Worm (Caenorhabditis elegans) whole organism, L3 larva: ENCODE measurements around the gene K01A6.4.

Source experiments
- R02D3.7 ChIP-seq: fragments of 150-350 bp; optimal IDR thresholded peaks from 2 replicates; lab custom pipeline; 2014; ENCODE audit warnings: missing biosample characterization, missing genetic modification characterization
- aly-2 ChIP-seq: fragments of 150-350 bp; optimal IDR thresholded peaks from 2 replicates; lab custom pipeline; 2014; ENCODE audit warnings: missing biosample characterization, missing genetic modification characterization
- ceh-16 ChIP-seq: sonication (generic microtip); optimal IDR thresholded peaks from 2 replicates; lab custom pipeline; 2017; ENCODE audit warnings: missing biosample characterization, missing genetic modification characterization
- ceh-28 ChIP-seq: fragments of 150-350 bp; optimal IDR thresholded peaks from 2 replicates; lab custom pipeline; 2014; ENCODE audit warnings: missing biosample characterization, missing genetic modification reagents, missing genetic modification characterization
- ceh-9 ChIP-seq: sonication (generic microtip); optimal IDR thresholded peaks from 2 replicates; lab custom pipeline; 2018; ENCODE audit warnings: missing biosample characterization, missing genetic modification characterization
- daf-12 ChIP-seq: fragments of 150-350 bp; optimal IDR thresholded peaks from 2 replicates; lab custom pipeline; 2014; ENCODE audit warnings: missing biosample characterization, missing genetic modification reagents, missing genetic modification characterization
- egl-5 ChIP-seq: fragments of 150-350 bp; optimal IDR thresholded peaks from 2 replicates; lab custom pipeline; 2017; ENCODE audit warnings: missing biosample characterization, missing genetic modification reagents, missing genetic modification characterization, inconsistent platforms
- elt-1 ChIP-seq: fragments of 150-350 bp; optimal IDR thresholded peaks from 2 replicates; lab custom pipeline; 2014; ENCODE audit warnings: missing biosample characterization, missing genetic modification characterization
- elt-2 ChIP-seq: sonication (generic microtip); optimal IDR thresholded peaks from 2 replicates; lab custom pipeline; 2016; ENCODE audit warnings: missing genetic modification reagents, mild to moderate bottlenecking, missing genetic modification characterization, missing compliant biosample characterization
- elt-3 ChIP-seq, 3 experiments: fragments of 150-350 bp in 1 of 3; sonication (generic microtip) in 2 of 3; optimal IDR thresholded peaks; 2 replicates in 2 of 3; 4 replicates in 1 of 3; lab custom pipeline; 2014 to 2017; ENCODE audit warnings: missing biosample characterization in 3 of 3, missing genetic modification characterization in 3 of 3
- eor-1 ChIP-seq, 2 experiments: fragments of 150-350 bp; optimal IDR thresholded peaks; 2 replicates each; lab custom pipeline; 2014 to 2018; ENCODE audit warnings: missing biosample characterization in 2 of 2, missing genetic modification characterization in 2 of 2
- fkh-10 ChIP-seq: sonication (generic microtip); optimal IDR thresholded peaks from 2 replicates; lab custom pipeline; 2017; ENCODE audit warnings: missing biosample characterization, missing genetic modification reagents, missing genetic modification characterization
- fos-1 ChIP-seq: fragments of 150-350 bp; optimal IDR thresholded peaks from 2 replicates; lab custom pipeline; 2014; ENCODE audit warnings: missing biosample characterization, missing genetic modification characterization
- hmg-11 ChIP-seq: sonication (generic microtip); optimal IDR thresholded peaks from 2 replicates; lab custom pipeline; 2016; ENCODE audit warnings: missing genetic modification characterization, missing compliant biosample characterization
- lin-15B ChIP-seq: fragments of 150-350 bp; optimal IDR thresholded peaks from 2 replicates; lab custom pipeline; 2014; ENCODE audit warnings: missing biosample characterization, missing genetic modification characterization
- lsy-12 ChIP-seq: sonication (generic microtip); optimal IDR thresholded peaks from 2 replicates; lab custom pipeline; 2016; ENCODE audit warnings: mild to moderate bottlenecking, missing genetic modification characterization, missing compliant biosample characterization
- mdl-1 ChIP-seq: fragments of 150-350 bp; optimal IDR thresholded peaks from 2 replicates; lab custom pipeline; 2014; ENCODE audit warnings: missing biosample characterization, missing genetic modification characterization
- nhr-11 ChIP-seq: fragments of 150-350 bp; optimal IDR thresholded peaks from 2 replicates; lab custom pipeline; 2014; ENCODE audit warnings: missing biosample characterization, missing genetic modification characterization
- nhr-23 ChIP-seq: fragments of 150-350 bp; optimal IDR thresholded peaks from 2 replicates; lab custom pipeline; 2014; ENCODE audit warnings: missing biosample characterization, missing genetic modification reagents, missing genetic modification characterization
- nhr-237 ChIP-seq: fragments of 150-350 bp; optimal IDR thresholded peaks from 2 replicates; lab custom pipeline; 2014; ENCODE audit warnings: missing biosample characterization, missing genetic modification characterization
- nhr-25 ChIP-seq: sonication (generic microtip); optimal IDR thresholded peaks from 2 replicates; lab custom pipeline; 2017; ENCODE audit warnings: missing biosample characterization, missing genetic modification characterization
- nhr-43 ChIP-seq: sonication (generic microtip); optimal IDR thresholded peaks from 2 replicates; lab custom pipeline; 2016; ENCODE audit warnings: mild to moderate bottlenecking, missing genetic modification characterization, missing compliant biosample characterization; ENCODE audit not compliant: poor library complexity, severe bottlenecking
- nhr-67 ChIP-seq: fragments of 150-350 bp; optimal IDR thresholded peaks from 2 replicates; lab custom pipeline; 2014; ENCODE audit warnings: missing biosample characterization, missing genetic modification characterization
- nhr-76 ChIP-seq: fragments of 150-350 bp; sonication (generic microtip); optimal IDR thresholded peaks from 5 replicates; lab custom pipeline; 2014; ENCODE audit warnings: missing biosample characterization, missing genetic modification characterization
- pha-4 ChIP-seq: fragments of 150-350 bp; optimal IDR thresholded peaks from 2 replicates; lab custom pipeline; 2014; ENCODE audit warnings: missing biosample characterization, missing genetic modification reagents, missing genetic modification characterization
- pqm-1 ChIP-seq: fragments of 150-350 bp; optimal IDR thresholded peaks from 2 replicates; lab custom pipeline; 2017; ENCODE audit warnings: missing biosample characterization, missing genetic modification characterization, inconsistent platforms
- sea-2 ChIP-seq: fragments of 150-350 bp; sonication (generic microtip); optimal IDR thresholded peaks from 4 replicates; lab custom pipeline; 2014; ENCODE audit warnings: missing biosample characterization, missing genetic modification reagents, missing genetic modification characterization
- snpc-4 ChIP-seq: fragments of 150-350 bp; optimal IDR thresholded peaks from 2 replicates; lab custom pipeline; 2014; ENCODE audit warnings: missing biosample characterization, missing genetic modification characterization
- tbx-2 ChIP-seq: sonication (generic microtip); optimal IDR thresholded peaks from 2 replicates; lab custom pipeline; 2016; ENCODE audit warnings: mild to moderate bottlenecking, missing genetic modification characterization, missing compliant biosample characterization
- unc-39 ChIP-seq: sonication (generic microtip); optimal IDR thresholded peaks from 4 replicates; lab custom pipeline; 2017; ENCODE audit warnings: missing biosample characterization, missing genetic modification characterization
- unc-62 ChIP-seq: fragments of 150-350 bp; sonication (generic microtip); optimal IDR thresholded peaks from 4 replicates; lab custom pipeline; 2014; ENCODE audit warnings: missing biosample characterization, missing genetic modification reagents, missing genetic modification characterization
- ztf-4 ChIP-seq: fragments of 150-350 bp; optimal IDR thresholded peaks from 2 replicates; lab custom pipeline; 2014; ENCODE audit warnings: missing biosample characterization, missing genetic modification characterization

Gene K01A6.4

ce11 chrIV:11701878-11702277 lies 38.2 kb downstream of the K01A6.4 start:
- TF ChIP-seq nhr-25 (tag; lab: Kevin White, UChicago) (peak; percentile 79), daf-12 (tag; lab: Kevin White, UChicago) (no peak), nhr-23 (peak; percentile 29), hmg-11 (no peak), ceh-28 (no peak)

- TF ChIP-seq ceh-9 (tag; lab: Kevin White, UChicago) (no peak), nhr-25 (tag; lab: Kevin White, UChicago) (peak; percentile 24), snpc-4 (tag; lab: Kevin White, UChicago) (no peak), nhr-11 (tag; lab: Kevin White, UChicago) (no peak), daf-12 (tag; lab: Kevin White, UChicago) (no peak), elt-2 (no peak), nhr-23 (no peak)
Observed at ce11 chrIV:11700752-11701151, 39.4 kb downstream of the K01A6.4 start, which contains the start of gene dpy-20. Gene dpy-20 (minus strand): TSS chrIV:11700852.

ce11 chrIV:11700100-11700499 lies 40.0 kb downstream of the K01A6.4 start:
- TF ChIP-seq nhr-23, result peak; percentile 89
- TF ChIP-seq elt-3 (tag; optimal IDR thresholded peaks at IDR 0.05; lab: Kevin White, UChicago), result peak in 1 of 3 experiments; percentile 75
- no peak for TF ChIP-seq elt-2
- peak; percentile 50 for TF ChIP-seq nhr-43 (tag; lab: Kevin White, UChicago)
- TF ChIP-seq nhr-25 (tag; lab: Kevin White, UChicago), result peak; percentile 77
- no peak for TF ChIP-seq snpc-4 (tag; lab: Kevin White, UChicago)
- TF ChIP-seq, all 47 proteins: peak for 4

ce11 chrIV:11697514-11697913 lies 42.6 kb downstream of the K01A6.4 start:
- no peak for TF ChIP-seq lsy-12 (tag; lab: Kevin White, UChicago)
- no peak for TF ChIP-seq egl-5
- no peak for TF ChIP-seq elt-1
- TF ChIP-seq unc-39 (tag; lab: Kevin White, UChicago), result no peak
- no peak for TF ChIP-seq nhr-23
- no peak for TF ChIP-seq nhr-67
- TF ChIP-seq pqm-1 (tag; lab: Kevin White, UChicago), result no peak
- no peak for TF ChIP-seq nhr-11 (tag; lab: Kevin White, UChicago)
- no peak for TF ChIP-seq ceh-9 (tag; lab: Kevin White, UChicago)
- TF ChIP-seq R02D3.7 (tag; lab: Kevin White, UChicago), result no peak

ce11 chrIV:11695634-11696033 lies 44.5 kb downstream of the K01A6.4 start:
- TF ChIP-seq nhr-23 (peak; percentile 6), tbx-2 (tag; lab: Kevin White, UChicago) (no peak)

ce11 chrIV:11694143-11694542 lies 46.0 kb downstream of the K01A6.4 start, which contains the start of gene ZK792.7:
Gene ZK792.7 (plus strand): TSS chrIV:11694443.
- TF ChIP-seq unc-39 (tag; lab: Kevin White, UChicago), result no peak
- no peak for TF ChIP-seq pqm-1 (tag; lab: Kevin White, UChicago)
- TF ChIP-seq elt-3 (tag; optimal IDR thresholded peaks at IDR 0.05; lab: Kevin White, UChicago), result no peak
- no peak for TF ChIP-seq aly-2 (tag; lab: Kevin White, UChicago)
- no peak for TF ChIP-seq mdl-1 (tag; lab: Kevin White, UChicago)
- TF ChIP-seq pha-4, result no peak
- no peak for TF ChIP-seq unc-62
- TF ChIP-seq nhr-11 (tag; lab: Kevin White, UChicago), result no peak
- TF ChIP-seq sea-2 (GFP tag; lab: Kevin White, UChicago), result no peak
- TF ChIP-seq ceh-16 (tag; lab: Kevin White, UChicago), result no peak
- TF ChIP-seq tbx-2 (tag; lab: Kevin White, UChicago), result no peak
- no peak for TF ChIP-seq fkh-10 (GFP tag; lab: Kevin White, UChicago)
- TF ChIP-seq elt-2, result no peak
- no peak for TF ChIP-seq ceh-28
- no peak for TF ChIP-seq nhr-237

ce11 chrIV:11693493-11693892 lies 46.6 kb downstream of the K01A6.4 start, which contains the start of gene ZK792.12:
Gene ZK792.12 (plus strand): TSS chrIV:11693793.
- TF ChIP-seq nhr-25 (tag; lab: Kevin White, UChicago) (no peak), mdl-1 (tag; lab: Kevin White, UChicago) (no peak), unc-39 (tag; lab: Kevin White, UChicago) (no peak), eor-1 (tag; optimal IDR thresholded peaks at IDR 0.05; lab: Kevin White, UChicago) (no peak), lin-15B (no peak), tbx-2 (tag; lab: Kevin White, UChicago) (no peak), elt-1 (no peak), fos-1 (tag; lab: Kevin White, UChicago) (no peak), ceh-28 (no peak), nhr-76 (tag; lab: Kevin White, UChicago) (no peak), ztf-4 (tag; lab: Kevin White, UChicago) (no peak)
- TF ChIP-seq, all 47 proteins: peak for 0
